Worm (Caenorhabditis elegans) whole organism, L2 larva: Measurements from ENCODE around the gene pek-1.

Experiments used
- elt-1 ChIP-seq: fragments of 150-350 bp; optimal IDR thresholded peaks from 2 replicates; lab custom pipeline; 2014; ENCODE audit warnings: missing biosample characterization, missing genetic modification characterization
- mdl-1 ChIP-seq, 2 experiments: fragments of 150-350 bp in 1 of 2; sonication (generic microtip) in 1 of 2; optimal IDR thresholded peaks; 2 replicates each; lab custom pipeline; 2017; ENCODE audit warnings: missing biosample characterization in 2 of 2, missing genetic modification characterization in 2 of 2
- nhr-23 ChIP-seq: fragments of 150-350 bp; optimal IDR thresholded peaks from 2 replicates; lab custom pipeline; 2014; ENCODE audit warnings: missing biosample characterization, missing genetic modification reagents, missing genetic modification characterization
- skn-1 ChIP-seq: sonication (generic microtip); optimal IDR thresholded peaks from 2 replicates; lab custom pipeline; 2017; ENCODE audit warnings: missing biosample characterization, missing genetic modification characterization
- unc-39 ChIP-seq: fragments of 150-350 bp; optimal IDR thresholded peaks from 2 replicates; lab custom pipeline; 2014; ENCODE audit warnings: missing biosample characterization, missing genetic modification characterization
- unc-55 ChIP-seq: fragments of 150-350 bp; sonication (generic microtip); optimal IDR thresholded peaks from 3 replicates; lab custom pipeline; 2014; ENCODE audit warnings: missing biosample characterization, missing genetic modification reagents, missing genetic modification characterization

DNA sequence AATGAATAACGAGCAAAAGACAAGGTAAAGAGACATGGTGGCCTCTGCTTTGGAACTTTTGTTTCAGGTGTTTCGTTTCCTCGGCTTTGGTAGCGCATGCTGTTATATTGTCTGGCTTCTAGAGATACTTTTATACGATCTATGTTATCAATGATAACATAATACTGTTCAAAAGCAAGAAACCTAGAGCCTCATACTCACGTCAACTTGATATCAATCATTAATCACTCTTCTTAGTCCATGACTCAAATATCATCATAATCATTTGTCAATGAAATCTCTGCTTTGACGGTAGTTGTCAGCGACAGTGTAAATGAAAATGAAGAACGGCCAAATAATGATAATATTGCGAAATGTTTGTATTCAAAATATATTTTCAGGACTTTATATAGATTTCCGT lies 35.6 kb upstream of the pek-1 start:
- TF ChIP-seq unc-39 (tag; lab: Kevin White, UChicago) (no peak), nhr-23 (no peak), elt-1 (tag; lab: Kevin White, UChicago) (no peak), unc-55 (no peak), mdl-1 (tag; optimal IDR thresholded peaks at IDR 0.05; lab: Kevin White, UChicago) (no peak), skn-1 (tag; lab: Kevin White, UChicago) (no peak)
